Worm (Caenorhabditis elegans) whole organism, early embryonic: Measurements from ENCODE around the gene Y9C9A.13.
"Not testable (repeated sequence)": the region's sequence is repeated elsewhere in the genome, so short reads cannot be mapped to it uniquely, and the experiment has no call there.

ENCODE experiments used
- ama-1 ChIP-seq: fragments of 150-350 bp; optimal IDR thresholded peaks from 2 replicates; lab custom pipeline; 2014
- ets-7 ChIP-seq: sonication (generic microtip); optimal IDR thresholded peaks from 2 replicates; lab custom pipeline; 2016; ENCODE audit warnings: missing genotype, missing genetic modification characterization, missing compliant biosample characterization
- hnd-1 ChIP-seq: sonication (generic microtip); optimal IDR thresholded peaks from 2 replicates; lab custom pipeline; 2016; ENCODE audit warnings: missing genetic modification characterization, missing compliant biosample characterization
- pes-1 ChIP-seq: fragments of 200-800 bp; sonication (Bioruptor generic); IDR thresholded peaks from 2 replicates; pipeline ENCODE4 v1.3.6; 2022; ENCODE audit warnings: missing genetic modification reagents, missing genetic modification characterization, missing compliant biosample characterization
- scrt-1 ChIP-seq: fragments of 200-800 bp; sonication (Bioruptor generic); IDR thresholded peaks from 2 replicates; pipeline ENCODE4 v1.3.6; 2022; ENCODE audit warnings: missing genetic modification characterization, missing compliant biosample characterization
- tbx-11 ChIP-seq: fragments of 200-800 bp; sonication (Bioruptor generic); IDR thresholded peaks from 2 replicates; pipeline ENCODE4 v1.3.6; 2022; ENCODE audit warnings: missing genetic modification characterization, missing compliant biosample characterization

DNA sequence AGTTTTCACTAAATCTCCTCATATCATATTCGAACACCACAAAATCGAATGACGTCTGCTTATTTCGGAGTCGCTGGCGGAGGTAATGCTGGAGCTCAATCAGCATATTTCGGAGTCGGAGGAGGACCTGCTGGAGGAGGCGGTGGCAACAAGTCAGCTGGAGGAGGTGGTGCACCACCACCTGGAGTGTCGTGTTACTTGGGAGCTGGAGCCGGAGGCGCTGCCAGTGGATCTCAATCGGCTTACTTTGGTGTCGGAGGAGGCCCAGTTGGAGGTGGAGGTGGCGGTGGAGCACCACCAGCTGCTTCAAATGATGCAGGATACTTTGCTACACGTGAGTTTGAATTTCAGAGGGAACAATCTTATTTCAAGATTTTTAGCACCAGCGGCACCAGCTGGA lies 47.1 kb upstream of the Y9C9A.13 start, which contains the start of gene ssq-4:
- TF ChIP-seq tbx-11 (GFP tag; lab: Robert Waterston, UW); hnd-1 (tag; lab: Kevin White, UChicago); pes-1 (GFP tag; lab: Robert Waterston, UW); ama-1 (lab: Kevin White, UChicago); ets-7 (tag; lab: Kevin White, UChicago); scrt-1: not testable (repeated sequence)
